Worm (Caenorhabditis elegans): ENCODE data around the gene mrps-9.

mrps-9 gene

ce11 chrIII:8237827-8238226 is 28.0 kb upstream of the mrps-9 start, which contains the start of gene tsp-2:
tsp-2 (minus strand) TSS chrIII:8237935.
- TF ChIP-seq hlh-13 (GFP tag; optimal IDR thresholded peaks at IDR 0.05) (no peak), elt-2 (tag; optimal IDR thresholded peaks at IDR 0.05) (peak; percentile 71)

- peak; percentile 24 for TF ChIP-seq elt-2 (tag; optimal IDR thresholded peaks at IDR 0.05)
- no peak for TF ChIP-seq ceh-14 (tag; optimal IDR thresholded peaks at IDR 0.05)
Measured at ce11 chrIII:8239325-8239724, 26.5 kb upstream of the mrps-9 start, which contains the start of gene tsp-1. tsp-1 (minus strand) TSS chrIII:8239423.

ce11 chrIII:8240247-8240646 is 25.6 kb upstream of the mrps-9 start:
- TF ChIP-seq elt-2 (tag; optimal IDR thresholded peaks at IDR 0.05) (peak; percentile 24), sox-2 (GFP tag; IDR thresholded peaks at IDR 0.05) (no peak)

ce11 chrIII:8240948-8241347 is 24.9 kb upstream of the mrps-9 start:
- no peak for TF ChIP-seq T23F11.4 (GFP tag; optimal IDR thresholded peaks at IDR 0.05)
- no peak for TF ChIP-seq ref-2 (tag; optimal IDR thresholded peaks at IDR 0.05)
- TF ChIP-seq ceh-31 (tag; optimal IDR thresholded peaks at IDR 0.05) = no peak
- TF ChIP-seq pax-1 (tag; optimal IDR thresholded peaks at IDR 0.05) = no peak
- no peak for TF ChIP-seq unc-3 (GFP tag; conservative IDR thresholded peaks at IDR 0.05)
- TF ChIP-seq unc-3 (tag; optimal IDR thresholded peaks at IDR 0.05) = no peak
- TF ChIP-seq ceh-2 (tag; optimal IDR thresholded peaks at IDR 0.05) = no peak
- TF ChIP-seq dmd-4 (tag; optimal IDR thresholded peaks at IDR 0.05; ENCODE audit: borderline replicate concordance) = no peak
- TF ChIP-seq ceh-22 (tag; optimal IDR thresholded peaks at IDR 0.05) = no peak
- TF ChIP-seq pat-9 (tag; optimal IDR thresholded peaks at IDR 0.05) = no peak
- TF ChIP-seq tbx-7 (tag; optimal IDR thresholded peaks at IDR 0.05) = no peak
- TF ChIP-seq nfya-1 (tag; optimal IDR thresholded peaks at IDR 0.05) = no peak
- no peak for TF ChIP-seq ceh-18 (tag; optimal IDR thresholded peaks at IDR 0.05)
- TF ChIP-seq F13H6.1 (tag; optimal IDR thresholded peaks at IDR 0.05) = no peak

ce11 chrIII:8242809-8243208 is 23.1 kb upstream of the mrps-9 start, which contains the start of gene C02F5.12:
C02F5.12 (minus strand) TSS chrIII:8243029.
- TF ChIP-seq lin-11 (tag; optimal IDR thresholded peaks at IDR 0.05) = no peak
- no peak for TF ChIP-seq ttx-3 (tag; optimal IDR thresholded peaks at IDR 0.05)
- no peak for TF ChIP-seq ceh-18 (tag; optimal IDR thresholded peaks at IDR 0.05)
- TF ChIP-seq Y22D7AL.16 (tag; optimal IDR thresholded peaks at IDR 0.05) = no peak
- TF ChIP-seq odd-2 (tag; optimal IDR thresholded peaks at IDR 0.05) = no peak
- TF ChIP-seq ahr-1 (tag; optimal IDR thresholded peaks at IDR 0.05) = no peak
- TF ChIP-seq elt-4 (tag; optimal IDR thresholded peaks at IDR 0.05) = no peak
- peak; percentile 100 for TF ChIP-seq ceh-30 (tag; optimal IDR thresholded peaks at IDR 0.05)
- TF ChIP-seq nhr-232 (tag; optimal IDR thresholded peaks at IDR 0.05) = peak; percentile 7
- no peak for TF ChIP-seq sox-2 (GFP tag; IDR thresholded peaks at IDR 0.05)
- TF ChIP-seq syd-9 (tag; optimal IDR thresholded peaks at IDR 0.05) = no peak
- no peak for TF ChIP-seq unc-3 (GFP tag; conservative IDR thresholded peaks at IDR 0.05)
- no peak for TF ChIP-seq unc-3 (tag; optimal IDR thresholded peaks at IDR 0.05)
- no peak for TF ChIP-seq ceh-31 (tag; optimal IDR thresholded peaks at IDR 0.05)
- TF ChIP-seq pha-4 (tag; optimal IDR thresholded peaks at IDR 0.05) = no peak
- peak; percentile 31 for TF ChIP-seq hlh-30 (tag; optimal IDR thresholded peaks at IDR 0.05; ENCODE audit: insufficient read depth)

- TF ChIP-seq ceh-30 (tag; optimal IDR thresholded peaks at IDR 0.05) = no peak
- no peak for TF ChIP-seq ceh-9 (tag; optimal IDR thresholded peaks at IDR 0.05)
- TF ChIP-seq ceh-48 (tag; optimal IDR thresholded peaks at IDR 0.05) = no peak
- TF ChIP-seq ets-4 (tag; optimal IDR thresholded peaks at IDR 0.05) = no peak
- no peak for TF ChIP-seq pqm-1 (tag; optimal IDR thresholded peaks at IDR 0.05)
- no peak for TF ChIP-seq tbx-7 (tag; optimal IDR thresholded peaks at IDR 0.05)
Measured at ce11 chrIII:8244052-8244451, 21.8 kb upstream of the mrps-9 start, which contains the start of the genes pbs-6 and cids-1. pbs-6 (minus strand) TSS chrIII:8244092. cids-1 (plus strand) TSS chrIII:8244445.
